Fruit fly (Drosophila melanogaster) whole organism, embryonic: ENCODE results near the gene Sec8.

Experiments
- Atf3 ChIP-seq: fragments of 200-800 bp; sonication (Bioruptor generic); optimal IDR thresholded peaks from 3 replicates; lab custom pipeline; 2016; ENCODE audit warnings: missing biosample characterization, missing genetic modification characterization
- CG10959 ChIP-seq: fragments of 200-800 bp; sonication (Bioruptor generic); IDR thresholded peaks from 2 replicates; pipeline ENCODE4 v1.3.6; 2022; ENCODE audit warnings: missing biosample characterization, missing genetic modification characterization
- CG11093 ChIP-seq: fragments of 200-800 bp; sonication (Bioruptor generic); IDR thresholded peaks from 3 replicates; pipeline ENCODE4 v1.3.6; 2022; ENCODE audit warnings: missing biosample characterization, missing genetic modification characterization
- CG12155 ChIP-seq: fragments of 200-800 bp; sonication (Bioruptor generic); optimal IDR thresholded peaks from 3 replicates; lab custom pipeline; 2016; ENCODE audit warnings: missing biosample characterization, missing genetic modification characterization
- CG1233 ChIP-seq: fragments of 200-800 bp; sonication (Bioruptor generic); optimal IDR thresholded peaks from 4 replicates; lab custom pipeline; 2018; ENCODE audit warnings: missing biosample characterization, mild to moderate bottlenecking, missing genetic modification characterization
- CG13123 ChIP-seq: fragments of 200-800 bp; sonication (Bioruptor generic); optimal IDR thresholded peaks from 2 replicates; lab custom pipeline; 2016; ENCODE audit warnings: missing biosample characterization, missing genetic modification characterization
- CG13424 ChIP-seq: fragments of 200-800 bp; sonication (Bioruptor generic); optimal IDR thresholded peaks from 2 replicates; lab custom pipeline; 2019; ENCODE audit warnings: missing biosample characterization, mild to moderate bottlenecking, missing genetic modification characterization, moderate library complexity
- CG13775 ChIP-seq: fragments of 200-800 bp; sonication (Bioruptor generic); optimal IDR thresholded peaks from 3 replicates; lab custom pipeline; 2017; ENCODE audit warnings: missing biosample characterization, mild to moderate bottlenecking, missing genetic modification characterization
- CG14014 ChIP-seq: fragments of 200-800 bp; sonication (Bioruptor generic); IDR thresholded peaks from 2 replicates; pipeline ENCODE4 v1.3.6; 2022; ENCODE audit warnings: missing biosample characterization, missing genetic modification characterization
- CG1832 ChIP-seq: fragments of 200-800 bp; sonication (Bioruptor generic); optimal IDR thresholded peaks from 2 replicates; lab custom pipeline; 2017; ENCODE audit warnings: missing biosample characterization, mild to moderate bottlenecking, missing genetic modification characterization, inconsistent platforms
- CG2202 ChIP-seq: fragments of 200-800 bp; sonication (Bioruptor generic); optimal IDR thresholded peaks from 2 replicates; lab custom pipeline; 2018; ENCODE audit warnings: missing biosample characterization, mild to moderate bottlenecking, missing genetic modification characterization
- CG30403 ChIP-seq: fragments of 200-800 bp; sonication (Bioruptor generic); optimal IDR thresholded peaks from 3 replicates; lab custom pipeline; 2016; ENCODE audit warnings: missing biosample characterization, missing genetic modification characterization
- CG31365 ChIP-seq: fragments of 200-800 bp; sonication (Bioruptor generic); optimal IDR thresholded peaks from 2 replicates; lab custom pipeline; 2018; ENCODE audit warnings: missing biosample characterization, mild to moderate bottlenecking, missing genetic modification characterization
- CG32532 ChIP-seq: fragments of 200-800 bp; sonication (Bioruptor generic); IDR thresholded peaks from 2 replicates; pipeline ENCODE4 v1.3.6; 2022; ENCODE audit warnings: missing biosample characterization, missing genetic modification characterization
- CG4617 ChIP-seq: fragments of 200-800 bp; sonication (Bioruptor generic); optimal IDR thresholded peaks from 3 replicates; lab custom pipeline; 2016; ENCODE audit warnings: missing biosample characterization, missing genetic modification characterization, borderline replicate concordance
- CG9437 ChIP-seq: fragments of 200-800 bp; sonication (Bioruptor generic); optimal IDR thresholded peaks from 2 replicates; lab custom pipeline; 2018; ENCODE audit warnings: missing biosample characterization, mild to moderate bottlenecking, missing genetic modification characterization
- Chrac-16 ChIP-seq: fragments of 200-800 bp; sonication (Bioruptor generic); optimal IDR thresholded peaks from 3 replicates; lab custom pipeline; 2016; ENCODE audit warnings: missing biosample characterization, missing genetic modification characterization
- Dbx ChIP-seq: fragments of 200-800 bp; sonication (Bioruptor generic); IDR thresholded peaks from 3 replicates; pipeline ENCODE4 v1.3.6; 2022; ENCODE audit warnings: missing biosample characterization, missing genetic modification characterization
- Dfd ChIP-seq, 2 experiments: fragments of >200 bp; optimal IDR thresholded peaks; 2 replicates each; lab custom pipeline; 2017; ENCODE audit warnings: missing biosample characterization in 2 of 2, missing genetic modification characterization in 2 of 2
- Dip3 ChIP-seq: fragments of 200-800 bp; sonication (Bioruptor generic); optimal IDR thresholded peaks from 3 replicates; lab custom pipeline; 2016; ENCODE audit warnings: missing biosample characterization, missing genetic modification characterization
- Dp ChIP-seq: fragments of 200-800 bp; sonication (Bioruptor generic); optimal IDR thresholded peaks from 2 replicates; lab custom pipeline; 2018; ENCODE audit warnings: missing biosample characterization, mild to moderate bottlenecking, missing genetic modification characterization, moderate library complexity
- Hr78 ChIP-seq, 2 experiments: fragments of 200-800 bp in 1 of 2; fragments of >200 bp in 1 of 2; sonication (Bioruptor generic) in 1 of 2; optimal IDR thresholded peaks; 2 replicates each; lab custom pipeline; 2017 to 2019; ENCODE audit warnings: missing biosample characterization in 2 of 2, missing genetic modification characterization in 2 of 2, mild to moderate bottlenecking in 1 of 2, moderate library complexity in 1 of 2
- Lhr ChIP-seq: fragments of 200-800 bp; sonication (Bioruptor generic); optimal IDR thresholded peaks from 3 replicates; lab custom pipeline; 2017; ENCODE audit warnings: mild to moderate bottlenecking, missing biosample characterization, missing genetic modification reagents, missing genetic modification characterization
- Lim3 ChIP-seq: fragments of 200-800 bp; sonication (Bioruptor generic); IDR thresholded peaks from 2 replicates; pipeline ENCODE4 v1.3.6; 2022; ENCODE audit warnings: missing biosample characterization, missing genetic modification characterization
- MBD-R2 ChIP-seq: fragments of 200-800 bp; sonication (Bioruptor generic); IDR thresholded peaks from 2 replicates; pipeline ENCODE4 v1.3.6; 2022; ENCODE audit warnings: missing biosample characterization, missing genetic modification characterization
- MESR4 ChIP-seq: fragments of 200-800 bp; sonication (Bioruptor generic); optimal IDR thresholded peaks from 2 replicates; lab custom pipeline; 2018; ENCODE audit warnings: missing biosample characterization, mild to moderate bottlenecking, missing genetic modification characterization, moderate library complexity
- NFAT ChIP-seq: fragments of 200-800 bp; sonication (Bioruptor generic); IDR thresholded peaks from 2 replicates; pipeline ENCODE4 v1.3.6; 2022; ENCODE audit warnings: missing biosample characterization, missing genetic modification characterization
- Neu2 ChIP-seq: fragments of 200-800 bp; sonication (Bioruptor generic); optimal IDR thresholded peaks from 3 replicates; lab custom pipeline; 2016; ENCODE audit warnings: missing biosample characterization, missing genetic modification characterization, borderline replicate concordance
- Sin3A ChIP-seq: fragments of >200 bp; optimal IDR thresholded peaks from 2 replicates; lab custom pipeline; 2018
- Sry-δ ChIP-seq: fragments of 200-800 bp; sonication (Bioruptor generic); optimal IDR thresholded peaks from 2 replicates; lab custom pipeline; 2016; ENCODE audit warnings: missing biosample characterization, missing genetic modification characterization
- Xrp1 ChIP-seq: fragments of 200-800 bp; sonication (Bioruptor generic); IDR thresholded peaks from 2 replicates; pipeline ENCODE4 v1.3.6; 2022; ENCODE audit warnings: missing biosample characterization, missing genetic modification characterization
- YL-1 ChIP-seq: fragments of 200-800 bp; sonication (Bioruptor generic); optimal IDR thresholded peaks from 3 replicates; lab custom pipeline; 2017; ENCODE audit warnings: missing biosample characterization, mild to moderate bottlenecking, missing genetic modification characterization
- bcd ChIP-seq: fragments of 200-800 bp; sonication (Bioruptor generic); optimal IDR thresholded peaks from 2 replicates; lab custom pipeline; 2017; ENCODE audit warnings: missing biosample characterization, mild to moderate bottlenecking, missing genetic modification characterization
- cad ChIP-seq: fragments of >200 bp; optimal IDR thresholded peaks from 2 replicates; lab custom pipeline; 2017; ENCODE audit warnings: missing biosample characterization, missing genetic modification characterization
- chn ChIP-seq: fragments of 200-800 bp; sonication (Bioruptor generic); optimal IDR thresholded peaks from 2 replicates; lab custom pipeline; 2016; ENCODE audit warnings: missing biosample characterization, missing genetic modification characterization
- ci ChIP-seq: fragments of 200-800 bp; sonication (Bioruptor generic); IDR thresholded peaks from 3 replicates; pipeline ENCODE4 v1.3.6; 2022; ENCODE audit warnings: missing biosample characterization, missing genetic modification characterization
- dmrt99B ChIP-seq: fragments of 200-800 bp; sonication (Bioruptor generic); optimal IDR thresholded peaks from 2 replicates; lab custom pipeline; 2018; ENCODE audit warnings: missing biosample characterization, mild to moderate bottlenecking, missing genetic modification characterization, moderate library complexity
- emc ChIP-seq: fragments of 200-800 bp; sonication (Bioruptor generic); optimal IDR thresholded peaks from 2 replicates; lab custom pipeline; 2016; ENCODE audit warnings: missing biosample characterization, missing genetic modification characterization
- ems ChIP-seq: fragments of 200-800 bp; sonication (Bioruptor generic); optimal IDR thresholded peaks from 3 replicates; lab custom pipeline; 2016; ENCODE audit warnings: missing biosample characterization, missing genetic modification characterization
- exex ChIP-seq: fragments of 200-800 bp; sonication (Bioruptor generic); optimal IDR thresholded peaks from 4 replicates; lab custom pipeline; 2018; ENCODE audit warnings: missing biosample characterization, mild to moderate bottlenecking, missing genetic modification characterization, moderate library complexity
- jing ChIP-seq: fragments of 200-800 bp; sonication (Bioruptor generic); optimal IDR thresholded peaks from 2 replicates; lab custom pipeline; 2018; ENCODE audit warnings: missing biosample characterization, mild to moderate bottlenecking, missing genetic modification characterization
- pum ChIP-seq: fragments of 200-800 bp; sonication (Bioruptor generic); optimal IDR thresholded peaks from 2 replicates; lab custom pipeline; 2016; ENCODE audit warnings: missing biosample characterization, missing genetic modification characterization
- ranshi ChIP-seq: fragments of 200-800 bp; sonication (Bioruptor generic); IDR thresholded peaks from 2 replicates; pipeline ENCODE4 v1.3.6; 2022; ENCODE audit warnings: missing biosample characterization, missing genetic modification characterization
- rib ChIP-seq: fragments of 200-800 bp; sonication (Bioruptor generic); IDR thresholded peaks from 2 replicates; pipeline ENCODE4 v1.3.6; 2022; ENCODE audit warnings: missing biosample characterization, missing genetic modification characterization
- run ChIP-seq: fragments of 200-800 bp; sonication (Bioruptor generic); optimal IDR thresholded peaks from 3 replicates; lab custom pipeline; 2018; ENCODE audit warnings: missing biosample characterization, mild to moderate bottlenecking, missing genetic modification characterization
- sens ChIP-seq: fragments of 200-800 bp; sonication (Bioruptor generic); peaks from one replicate; lab custom pipeline; 2016; ENCODE audit warnings: missing biosample characterization, missing genetic modification characterization
- slou ChIP-seq: fragments of 200-800 bp; sonication (Bioruptor generic); optimal IDR thresholded peaks from 3 replicates; lab custom pipeline; 2016; ENCODE audit warnings: missing biosample characterization, missing genetic modification characterization
- sna ChIP-seq: fragments of 200-800 bp; sonication (Bioruptor generic); IDR thresholded peaks from 2 replicates; pipeline ENCODE4 v1.3.6; 2022; ENCODE audit warnings: missing biosample characterization, missing genetic modification characterization; ENCODE audit not compliant: partially characterized antibody
- sqz ChIP-seq: fragments of 200-800 bp; sonication (Bioruptor generic); optimal IDR thresholded peaks from 3 replicates; lab custom pipeline; 2018; ENCODE audit warnings: missing biosample characterization, mild to moderate bottlenecking, missing genetic modification characterization
- ssp ChIP-seq: fragments of 200-800 bp; sonication (Bioruptor generic); IDR thresholded peaks from 2 replicates; pipeline ENCODE4 v1.3.6; 2022; ENCODE audit warnings: missing biosample characterization, missing genetic modification characterization
- tna ChIP-seq: fragments of 200-800 bp; sonication (Bioruptor generic); IDR thresholded peaks from 2 replicates; pipeline ENCODE4 v1.3.6; 2022; ENCODE audit warnings: missing biosample characterization, missing genetic modification characterization; ENCODE audit not compliant: partially characterized antibody

The Sec8 gene

dm6 chr3R:5794267-5795089 lies 35.7 kb upstream of the Sec8 start, which contains the start of the genes PSMG1 and CG10979 (continued):
- TF ChIP-seq Chrac-16 (GFP tag; lab: Kevin White, UChicago) = no peak
- no peak for TF ChIP-seq CG1832 (GFP tag; lab: Kevin White, UChicago)
- TF ChIP-seq Sry-δ (GFP tag; lab: Kevin White, UChicago) = peak; percentile 4
- peak; percentile 23 for TF ChIP-seq CG4617 (GFP tag; lab: Kevin White, UChicago)
- TF ChIP-seq Lim3 (GFP tag; lab: Robert Waterston, UW) = no peak
- TF ChIP-seq sqz (GFP tag; lab: Kevin White, UChicago) = peak; percentile 89
- TF ChIP-seq CG9437 (GFP tag; lab: Kevin White, UChicago) = no peak
- TF ChIP-seq Dfd (GFP tag; optimal IDR thresholded peaks at IDR 0.05; lab: Kevin White, UChicago) = no peak
- TF ChIP-seq Hr78 (GFP tag; optimal IDR thresholded peaks at IDR 0.05; lab: Kevin White, UChicago) = no peak
- TF ChIP-seq ssp (GFP tag; lab: Robert Waterston, UW) = no peak
- TF ChIP-seq ems (GFP tag; lab: Kevin White, UChicago) = no peak
- no peak for TF ChIP-seq CG13775 (GFP tag; lab: Kevin White, UChicago)
- TF ChIP-seq NFAT (GFP tag; lab: Robert Waterston, UW) = no peak
- no peak for TF ChIP-seq Dip3
- no peak; the same call in 1 of the 2 replicates for TF ChIP-seq MBD-R2
- no peak for TF ChIP-seq sna (GFP tag; lab: Robert Waterston, UW)
- TF ChIP-seq pum (GFP tag; lab: Kevin White, UChicago) = no peak
- no peak for TF ChIP-seq chn (GFP tag; lab: Kevin White, UChicago)
- no peak for TF ChIP-seq CG32532 (GFP tag; lab: Robert Waterston, UW)
- TF ChIP-seq CG12155 (GFP tag; lab: Kevin White, UChicago) = no peak
- TF ChIP-seq CG2202 = no peak
- TF ChIP-seq CG1233 (GFP tag; lab: Kevin White, UChicago) = no peak
- no peak for TF ChIP-seq exex
- peak; percentile 59 for TF ChIP-seq MESR4 (GFP tag; lab: Kevin White, UChicago)
- TF ChIP-seq YL-1 = peak; percentile 61
- TF ChIP-seq CG14014 (GFP tag; lab: Robert Waterston, UW) = no peak
- TF ChIP-seq sens (GFP tag; lab: Kevin White, UChicago) = peak; percentile 80
- TF ChIP-seq ci = no peak
- TF ChIP-seq rib (GFP tag; lab: Robert Waterston, UW) = no peak
- TF ChIP-seq Xrp1 (GFP tag; lab: Robert Waterston, UW) = no peak
- TF ChIP-seq tna = no peak
- no peak for TF ChIP-seq CG13424 (tag; lab: Kevin White, UChicago)
- TF ChIP-seq emc (GFP tag; lab: Kevin White, UChicago) = no peak
- peak; percentile 31 for TF ChIP-seq Lhr (GFP tag; lab: Kevin White, UChicago)
- TF ChIP-seq dmrt99B (tag; lab: Kevin White, UChicago) = no peak
- TF ChIP-seq run (tag; lab: Kevin White, UChicago) = no peak
- no peak for TF ChIP-seq bcd (GFP tag; lab: Kevin White, UChicago)
- no peak for TF ChIP-seq CG31365
- TF ChIP-seq Dbx (GFP tag; lab: Robert Waterston, UW) = no peak
- 0 out of 3 replicates have a peak, but pooled peaks have one; percentile 11 for TF ChIP-seq CG11093
- TF ChIP-seq Atf3 (GFP tag; lab: Kevin White, UChicago) = no peak
- TF ChIP-seq CG30403 (GFP tag; lab: Kevin White, UChicago) = no peak
- no peak for TF ChIP-seq cad (GFP tag; lab: Kevin White, UChicago)
- TF ChIP-seq Sin3A (lab: Kevin White, UChicago) = peak; percentile 68
- TF ChIP-seq Neu2 (GFP tag; lab: Kevin White, UChicago) = no peak
- no peak for TF ChIP-seq CG13123 (GFP tag; lab: Kevin White, UChicago)
- TF ChIP-seq jing (GFP tag; lab: Kevin White, UChicago) = no peak
- TF ChIP-seq ranshi (GFP tag; lab: Robert Waterston, UW) = no peak
- TF ChIP-seq Dp (GFP tag; lab: Kevin White, UChicago) = peak; percentile 52
- no peak for TF ChIP-seq CG10959
- TF ChIP-seq slou (GFP tag; lab: Kevin White, UChicago) = no peak
